Worm (Caenorhabditis elegans) whole organism, late embryonic: ENCODE measurements around the gene C34F11.5.

Experiments
- F13H6.1 ChIP-seq: sonication (generic microtip); optimal IDR thresholded peaks from 2 replicates; lab custom pipeline; 2016; ENCODE audit warnings: missing genetic modification characterization, missing compliant biosample characterization
- ama-1 ChIP-seq: fragments of 150-350 bp; optimal IDR thresholded peaks from 2 replicates; lab custom pipeline; 2014
- ceh-22 ChIP-seq: sonication (generic microtip); optimal IDR thresholded peaks from 2 replicates; lab custom pipeline; 2017; ENCODE audit warnings: missing biosample characterization, missing genetic modification characterization
- dve-1 ChIP-seq: sonication (generic microtip); optimal IDR thresholded peaks from 2 replicates; lab custom pipeline; 2017; ENCODE audit warnings: antibody characterized with exemption, mild to moderate bottlenecking, missing genetic modification characterization, missing compliant biosample characterization
- elt-2 ChIP-seq: sonication (generic microtip); optimal IDR thresholded peaks from 2 replicates; lab custom pipeline; 2016; ENCODE audit warnings: missing genetic modification reagents, missing genetic modification characterization, missing compliant biosample characterization
- hlh-13 ChIP-seq: fragments of 200-800 bp; sonication (Bioruptor generic); optimal IDR thresholded peaks from 2 replicates; lab custom pipeline; 2018; ENCODE audit warnings: mild to moderate bottlenecking, missing genetic modification characterization, missing compliant biosample characterization
- lim-6 ChIP-seq: sonication (generic microtip); optimal IDR thresholded peaks from 2 replicates; lab custom pipeline; 2016; ENCODE audit warnings: missing genetic modification characterization, missing compliant biosample characterization
- pat-9 ChIP-seq: fragments of 200-800 bp; sonication (Bioruptor generic); optimal IDR thresholded peaks from 2 replicates; lab custom pipeline; 2018; ENCODE audit warnings: mild to moderate bottlenecking, missing genetic modification characterization, moderate library complexity, missing compliant biosample characterization
- pha-4 ChIP-seq: fragments of 150-350 bp; optimal IDR thresholded peaks from 2 replicates; lab custom pipeline; 2018; ENCODE audit warnings: missing biosample characterization, missing genetic modification reagents, missing genetic modification characterization
- rnt-1 ChIP-seq: sonication (generic microtip); optimal IDR thresholded peaks from 2 replicates; lab custom pipeline; 2016; ENCODE audit warnings: missing genetic modification characterization, missing compliant biosample characterization
- sox-4 ChIP-seq: sonication (generic microtip); optimal IDR thresholded peaks from 2 replicates; lab custom pipeline; 2017; ENCODE audit warnings: mild to moderate bottlenecking, missing genetic modification characterization, inconsistent platforms, missing compliant biosample characterization
- unc-3 ChIP-seq, 2 experiments: fragments of 200-800 bp in 1 of 2; sonication (Bioruptor generic) in 1 of 2; sonication (generic microtip) in 1 of 2; conservative IDR thresholded peaks in 1 of 2; optimal IDR thresholded peaks in 1 of 2; 2 replicates each; pipeline versions ENCODE4 v1.3.6 to Lab custom; 2016 to 2022; ENCODE audit warnings: missing compliant biosample characterization in 2 of 2, missing genetic modification characterization in 2 of 2, missing genetic modification reagents in 1 of 2

DNA sequence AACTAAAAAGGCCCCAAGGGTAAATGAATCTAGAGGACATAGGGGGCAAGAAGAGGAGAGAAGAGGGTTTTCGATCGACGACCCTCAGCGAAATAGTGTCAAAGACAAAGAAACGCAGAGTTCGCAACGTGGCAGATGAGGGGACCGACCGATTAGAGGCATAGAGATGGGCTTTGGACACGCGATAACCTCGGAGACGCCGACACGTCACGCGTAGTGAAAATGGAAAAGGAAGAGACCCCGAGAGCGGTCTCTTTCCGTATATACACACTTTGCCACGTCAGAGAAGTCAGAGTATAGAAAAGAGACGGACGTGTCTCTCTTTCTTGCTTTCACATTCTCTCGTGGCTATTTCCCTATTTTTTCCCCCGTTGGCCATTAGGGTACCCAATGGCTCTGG lies 14.1 kb upstream of the C34F11.5 start:
- TF ChIP-seq unc-3 (GFP tag; conservative IDR thresholded peaks at IDR 0.05; lab: Robert Waterston, UW) (no peak), unc-3 (tag; optimal IDR thresholded peaks at IDR 0.05; lab: Kevin White, UChicago) (peak; percentile 30), dve-1 (tag; lab: Kevin White, UChicago) (no peak), ceh-22 (tag; lab: Kevin White, UChicago) (no peak), pat-9 (tag; lab: Kevin White, UChicago) (no peak), F13H6.1 (tag; lab: Kevin White, UChicago) (peak; percentile 36), lim-6 (tag; lab: Kevin White, UChicago) (no peak), sox-4 (tag; lab: Kevin White, UChicago) (no peak), rnt-1 (tag; lab: Kevin White, UChicago) (peak; percentile 52), hlh-13 (GFP tag; lab: Kevin White, UChicago) (no peak), pha-4 (tag; lab: Kevin White, UChicago) (no peak), elt-2 (peak; percentile 83), ama-1 (lab: Kevin White, UChicago) (no peak)
